Worm (Caenorhabditis elegans): ENCODE data around the gene Y38F1A.2.

DNA sequence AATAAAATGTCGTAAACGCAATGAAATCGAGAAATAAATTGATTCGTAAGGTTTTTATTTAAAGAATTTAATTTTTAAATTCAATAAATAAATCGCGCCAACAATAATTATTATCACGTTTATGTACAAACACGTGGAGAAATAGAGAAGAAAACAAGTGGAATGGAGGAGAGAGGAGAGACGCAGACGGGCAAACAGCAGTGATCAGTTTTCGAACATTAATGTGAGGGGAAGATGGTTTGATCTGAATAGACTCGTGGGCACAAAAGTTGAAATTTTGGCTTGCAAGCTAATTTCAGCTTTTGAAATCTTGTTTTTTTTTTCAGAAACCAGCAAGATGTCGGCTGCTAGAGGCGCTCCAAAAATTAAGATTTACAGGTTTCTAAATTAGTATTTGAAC lies 41.5 kb downstream of the Y38F1A.2 start, which contains the start of gene hphd-1:
- TF ChIP-seq him-1 (tag; optimal IDR thresholded peaks at IDR 0.05): no peak
- TF ChIP-seq W03F9.2 (tag; optimal IDR thresholded peaks at IDR 0.05): no peak
